Worm (Caenorhabditis elegans) whole organism, mixed stage, embryonic: Measurements from ENCODE around the gene clec-233.

ENCODE experiments used
- M03D4.4 ChIP-seq: sonication (generic microtip); optimal IDR thresholded peaks from 2 replicates; lab custom pipeline; 2017; ENCODE audit warnings: mild to moderate bottlenecking, missing genetic modification characterization, missing compliant biosample characterization
- bed-3 ChIP-seq: fragments of 200-800 bp; sonication (Bioruptor generic); optimal IDR thresholded peaks from 3 replicates; lab custom pipeline; 2018; ENCODE audit warnings: mild to moderate bottlenecking, missing genetic modification characterization, moderate library complexity, missing compliant biosample characterization
- blmp-1 ChIP-seq: fragments of 150-350 bp; optimal IDR thresholded peaks from 2 replicates; lab custom pipeline; 2014; ENCODE audit warnings: missing biosample characterization, missing genetic modification characterization
- ceh-39 ChIP-seq: fragments of 150-350 bp; optimal IDR thresholded peaks from 2 replicates; lab custom pipeline; 2014; ENCODE audit warnings: missing biosample characterization, missing genetic modification characterization
- ceh-43 ChIP-seq: fragments of 200-800 bp; sonication (Bioruptor generic); optimal IDR thresholded peaks from 2 replicates; lab custom pipeline; 2018; ENCODE audit warnings: mild to moderate bottlenecking, missing genetic modification characterization, moderate library complexity, missing compliant biosample characterization
- ceh-83 ChIP-seq: fragments of 200-800 bp; sonication (Bioruptor generic); optimal IDR thresholded peaks from 2 replicates; lab custom pipeline; 2018; ENCODE audit warnings: mild to moderate bottlenecking, missing genetic modification characterization, missing compliant biosample characterization
- ces-1 ChIP-seq: fragments of 150-350 bp; optimal IDR thresholded peaks from 2 replicates; lab custom pipeline; 2014; ENCODE audit warnings: missing biosample characterization, missing genetic modification reagents, missing genetic modification characterization
- cnd-1 ChIP-seq: fragments of 200-800 bp; sonication (Bioruptor generic); optimal IDR thresholded peaks from 2 replicates; lab custom pipeline; 2018; ENCODE audit warnings: mild to moderate bottlenecking, missing genetic modification characterization, missing compliant biosample characterization
- drap-1 ChIP-seq: fragments of 200-800 bp; sonication (Bioruptor generic); optimal IDR thresholded peaks from 3 replicates; lab custom pipeline; 2018; ENCODE audit warnings: mild to moderate bottlenecking, missing genetic modification characterization, missing compliant biosample characterization
- elt-3 ChIP-seq: fragments of 150-350 bp; optimal IDR thresholded peaks from 2 replicates; lab custom pipeline; 2014; ENCODE audit warnings: missing biosample characterization, missing genetic modification characterization
- flh-1 ChIP-seq: fragments of 200-800 bp; sonication (Bioruptor generic); optimal IDR thresholded peaks from 2 replicates; lab custom pipeline; 2018; ENCODE audit warnings: mild to moderate bottlenecking, missing genetic modification characterization, moderate library complexity, missing compliant biosample characterization
- ham-2 ChIP-seq: fragments of 200-800 bp; sonication (Bioruptor generic); optimal IDR thresholded peaks from 2 replicates; lab custom pipeline; 2018; ENCODE audit warnings: mild to moderate bottlenecking, missing genetic modification characterization, missing compliant biosample characterization
- lin-32 ChIP-seq: fragments of 200-800 bp; sonication (Bioruptor generic); optimal IDR thresholded peaks from 2 replicates; lab custom pipeline; 2018; ENCODE audit warnings: mild to moderate bottlenecking, missing genetic modification characterization, missing compliant biosample characterization
- lsy-2 ChIP-seq: fragments of 150-350 bp; optimal IDR thresholded peaks from 2 replicates; lab custom pipeline; 2014; ENCODE audit warnings: missing biosample characterization, missing genetic modification characterization
- mab-5 ChIP-seq: fragments of 150-350 bp; optimal IDR thresholded peaks from 2 replicates; lab custom pipeline; 2014; ENCODE audit warnings: missing biosample characterization, missing genetic modification characterization
- mep-1 ChIP-seq: fragments of 150-350 bp; optimal IDR thresholded peaks from 2 replicates; lab custom pipeline; 2017; ENCODE audit warnings: missing biosample characterization, missing genetic modification reagents, missing genetic modification characterization, inconsistent platforms
- mls-2 ChIP-seq: sonication (generic microtip); optimal IDR thresholded peaks from 2 replicates; lab custom pipeline; 2016; ENCODE audit warnings: mild to moderate bottlenecking, missing genetic modification characterization, moderate library complexity, missing compliant biosample characterization
- nhr-12 ChIP-seq: fragments of 150-350 bp; optimal IDR thresholded peaks from 2 replicates; lab custom pipeline; 2014; ENCODE audit warnings: missing biosample characterization, missing genetic modification characterization
- nhr-28 ChIP-seq: fragments of 150-350 bp; optimal IDR thresholded peaks from 2 replicates; lab custom pipeline; 2014; ENCODE audit warnings: missing biosample characterization, missing genetic modification characterization
- nhr-76 ChIP-seq: sonication (generic microtip); optimal IDR thresholded peaks from 2 replicates; lab custom pipeline; 2017; ENCODE audit warnings: missing biosample characterization, missing genetic modification characterization
- pha-4 ChIP-seq: fragments of 150-350 bp; optimal IDR thresholded peaks from 2 replicates; lab custom pipeline; 2018; ENCODE audit warnings: missing biosample characterization, missing genetic modification reagents, missing genetic modification characterization
- sem-2 ChIP-seq: fragments of 200-800 bp; sonication (Bioruptor generic); optimal IDR thresholded peaks from 2 replicates; lab custom pipeline; 2018; ENCODE audit warnings: mild to moderate bottlenecking, missing genetic modification characterization, missing compliant biosample characterization
- snpc-4 ChIP-seq: fragments of 150-350 bp; optimal IDR thresholded peaks from 2 replicates; lab custom pipeline; 2014; ENCODE audit warnings: missing biosample characterization, missing genetic modification characterization
- sptf-1 ChIP-seq: sonication (generic microtip); optimal IDR thresholded peaks from 2 replicates; lab custom pipeline; 2017; ENCODE audit warnings: mild to moderate bottlenecking, missing genetic modification characterization, moderate library complexity, missing compliant biosample characterization
- tbx-8 ChIP-seq: fragments of 200-800 bp; sonication (Bioruptor generic); optimal IDR thresholded peaks from 2 replicates; lab custom pipeline; 2018; ENCODE audit warnings: mild to moderate bottlenecking, missing genetic modification characterization, moderate library complexity, missing compliant biosample characterization
- unc-120 ChIP-seq: sonication (generic microtip); optimal IDR thresholded peaks from 2 replicates; lab custom pipeline; 2017; ENCODE audit warnings: missing genetic modification characterization, missing compliant biosample characterization; ENCODE audit not compliant: poor library complexity, severe bottlenecking
- unc-39 ChIP-seq: fragments of 150-350 bp; optimal IDR thresholded peaks from 2 replicates; lab custom pipeline; 2014; ENCODE audit warnings: missing biosample characterization, missing genetic modification characterization
- unc-62 ChIP-seq: fragments of 150-350 bp; optimal IDR thresholded peaks from 2 replicates; lab custom pipeline; 2014; ENCODE audit warnings: missing biosample characterization, missing genetic modification reagents, missing genetic modification characterization
- zip-8 ChIP-seq: fragments of 150-350 bp; optimal IDR thresholded peaks from 2 replicates; lab custom pipeline; 2014; ENCODE audit warnings: missing biosample characterization, missing genetic modification characterization
- ztf-11 ChIP-seq: fragments of 150-350 bp; optimal IDR thresholded peaks from 2 replicates; lab custom pipeline; 2014; ENCODE audit warnings: missing biosample characterization, missing genetic modification characterization

clec-233 gene

ce11 chrV:16218972-16219757, 14.6 kb upstream of the clec-233 start, which contains the start of gene glc-1:
glc-1 (plus strand) TSS chrV:16219634.
- no peak for TF ChIP-seq unc-120 (tag; lab: Kevin White, UChicago)
- no peak for TF ChIP-seq flh-1
- no peak for TF ChIP-seq ztf-11 (tag; lab: Kevin White, UChicago)
- TF ChIP-seq ham-2 (GFP tag; lab: Kevin White, UChicago): no peak
- TF ChIP-seq lsy-2 (tag; lab: Kevin White, UChicago): no peak
- TF ChIP-seq nhr-12 (tag; lab: Kevin White, UChicago): no peak
- no peak for TF ChIP-seq snpc-4
- TF ChIP-seq sptf-1 (tag; lab: Kevin White, UChicago): no peak
- TF ChIP-seq nhr-76: no peak
- no peak for TF ChIP-seq zip-8 (tag; lab: Kevin White, UChicago)
- TF ChIP-seq unc-62: no peak
- no peak for TF ChIP-seq mls-2

ce11 chrV:16220020-16220419, 13.7 kb upstream of the clec-233 start:
- no peak for TF ChIP-seq lsy-2 (tag; lab: Kevin White, UChicago)
- TF ChIP-seq mls-2: no peak
- TF ChIP-seq elt-3 (tag; lab: Kevin White, UChicago): no peak
- no peak for TF ChIP-seq bed-3 (GFP tag; lab: Kevin White, UChicago)

DNA sequence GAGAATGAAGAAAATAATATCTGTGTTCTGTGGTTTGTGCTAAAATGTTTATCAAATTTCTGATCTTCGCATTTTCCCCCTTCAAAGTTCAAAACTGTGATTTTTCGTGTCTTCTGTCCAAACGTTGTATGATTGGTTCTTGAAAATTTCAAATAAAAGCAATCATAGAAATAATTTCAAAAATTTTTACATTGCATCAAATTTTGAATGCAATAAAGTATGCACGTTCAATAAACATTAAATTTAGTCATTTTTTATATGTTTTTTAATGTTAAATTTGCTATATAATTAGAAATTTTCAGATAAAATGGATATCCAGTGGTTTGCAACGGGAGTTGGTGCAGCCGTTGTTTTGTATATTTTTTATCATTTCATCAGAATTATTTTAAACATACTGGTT, 9.7 kb upstream of the clec-233 start, which contains the start of gene stdh-2:
Gene stdh-2 (plus strand): TSS at position 301 of the 400 bp plus-strand sequence.
- no peak for TF ChIP-seq ham-2 (GFP tag; lab: Kevin White, UChicago)
- TF ChIP-seq unc-62: no peak
- no peak for TF ChIP-seq nhr-28 (tag; lab: Kevin White, UChicago)
- TF ChIP-seq mab-5: no peak
- no peak for TF ChIP-seq sem-2 (GFP tag; lab: Kevin White, UChicago)
- no peak for TF ChIP-seq sptf-1 (tag; lab: Kevin White, UChicago)
- TF ChIP-seq ceh-43 (GFP tag; lab: Kevin White, UChicago): no peak
- no peak for TF ChIP-seq ceh-39 (tag; lab: Kevin White, UChicago)
- no peak for TF ChIP-seq pha-4 (tag; lab: Kevin White, UChicago)
- no peak for TF ChIP-seq nhr-76
- no peak for TF ChIP-seq ceh-83 (GFP tag; lab: Kevin White, UChicago)
- no peak for TF ChIP-seq drap-1 (GFP tag; lab: Kevin White, UChicago)
- TF ChIP-seq lsy-2 (tag; lab: Kevin White, UChicago): no peak
- no peak for TF ChIP-seq snpc-4
- TF ChIP-seq unc-120 (tag; lab: Kevin White, UChicago): no peak
- no peak for TF ChIP-seq cnd-1 (tag; lab: Kevin White, UChicago)
- no peak for TF ChIP-seq nhr-12 (tag; lab: Kevin White, UChicago)

- TF ChIP-seq ztf-11 (tag; lab: Kevin White, UChicago) (no peak), M03D4.4 (no peak), ceh-39 (tag; lab: Kevin White, UChicago) (no peak), unc-39 (tag; lab: Kevin White, UChicago) (no peak), ces-1 (GFP tag; lab: Kevin White, UChicago) (no peak), tbx-8 (GFP tag; lab: Kevin White, UChicago) (no peak), lin-32 (GFP tag; lab: Kevin White, UChicago) (no peak), flh-1 (no peak), blmp-1 (tag; lab: Kevin White, UChicago) (no peak), unc-62 (no peak), mab-5 (no peak), elt-3 (tag; lab: Kevin White, UChicago) (no peak), sptf-1 (tag; lab: Kevin White, UChicago) (no peak), drap-1 (GFP tag; lab: Kevin White, UChicago) (no peak), mep-1 (no peak), nhr-12 (tag; lab: Kevin White, UChicago) (no peak), nhr-76 (no peak), nhr-28 (tag; lab: Kevin White, UChicago) (no peak), bed-3 (GFP tag; lab: Kevin White, UChicago) (no peak)
Measured at ce11 chrV:16225524-16226116, 8.1 kb upstream of the clec-233 start.
